In genomic region chr2L:855052-855547, dm6 we compare ENCODE assay signal across 1 fruit fly cellular context.
TF ChIP-seq lines count a peak whose summit lies in the region.

CG13949 (plus strand) TSS chr2L:855337.

TF ChIP-seq in whole organism, embryonic, 481 proteins besides CTCF, POLR2A, EP300 and RAD21 (continued from another document and continues in another):
- TF ChIP-seq ato (GFP tag; IDR thresholded peaks at IDR 0.05; lab: Robert Waterston, UW; ENCODE audit: partially characterized antibody) (no peak), CG15514 (GFP tag; optimal IDR thresholded peaks at IDR 0.05; lab: Kevin White, UChicago) (peak; percentile 70), Hand (GFP tag; optimal IDR thresholded peaks at IDR 0.05; lab: Kevin White, UChicago) (peak; percentile 60), CG12104 (GFP tag; optimal IDR thresholded peaks at IDR 0.05; lab: Kevin White, UChicago) (peak; percentile 31), CG17361 (GFP tag; IDR thresholded peaks at IDR 0.05; lab: Robert Waterston, UW) (peak; percentile 66; the same call in 2 of the 3 replicates), CG10267 (tag; optimal IDR thresholded peaks at IDR 0.05; lab: Kevin White, UChicago) (peak; percentile 72), dimm (GFP tag; IDR thresholded peaks at IDR 0.05; lab: Robert Waterston, UW) (no peak), tx (GFP tag; optimal IDR thresholded peaks at IDR 0.05; lab: Kevin White, UChicago) (peak; percentile 61), Aef1 (GFP tag; IDR thresholded peaks at IDR 0.05; lab: Robert Waterston, UW) (peak; percentile 82), CG3838 (GFP tag; optimal IDR thresholded peaks at IDR 0.05; lab: Kevin White, UChicago) (no peak), ATbp (GFP tag; optimal IDR thresholded peaks at IDR 0.05; lab: Kevin White, UChicago) (peak; percentile 37), pzg (GFP tag; optimal IDR thresholded peaks at IDR 0.05; lab: Kevin White, UChicago) (peak; percentile 55), Optix (GFP tag; IDR thresholded peaks at IDR 0.05; lab: Robert Waterston, UW) (no peak), onecut (GFP tag; IDR thresholded peaks at IDR 0.05; lab: Robert Waterston, UW) (no peak), Stat92E (GFP tag; optimal IDR thresholded peaks at IDR 0.05; lab: Kevin White, UChicago) (no peak), CG12659 (GFP tag; optimal IDR thresholded peaks at IDR 0.05; lab: Kevin White, UChicago) (peak; percentile 74), Dip3 (GFP tag; optimal IDR thresholded peaks at IDR 0.05; lab: Kevin White, UChicago) (peak; percentile 15), ci (GFP tag; IDR thresholded peaks at IDR 0.05; lab: Robert Waterston, UW) (peak; percentile 61), D19A (tag; optimal IDR thresholded peaks at IDR 0.05; lab: Kevin White, UChicago) (no peak), CG2875 (GFP tag; optimal IDR thresholded peaks at IDR 0.05; lab: Kevin White, UChicago) (peak; percentile 22), kni (GFP tag; optimal IDR thresholded peaks at IDR 0.05; lab: Kevin White, UChicago) (no peak), gt (GFP tag; IDR thresholded peaks at IDR 0.05; lab: Robert Waterston, UW) (no peak), CG10654 (GFP tag; optimal IDR thresholded peaks at IDR 0.05; lab: Kevin White, UChicago) (peak; percentile 26), tap (tag; optimal IDR thresholded peaks at IDR 0.05; lab: Kevin White, UChicago) (peak; percentile 28), fu2 (GFP tag; optimal IDR thresholded peaks at IDR 0.05; lab: Kevin White, UChicago) (peak; percentile 45), zf30C (GFP tag; optimal IDR thresholded peaks at IDR 0.05; lab: Kevin White, UChicago) (peak; percentile 85), CG5245 (GFP tag; optimal IDR thresholded peaks at IDR 0.05; lab: Kevin White, UChicago) (no peak), amos (GFP tag; IDR thresholded peaks at IDR 0.05; lab: Robert Waterston, UW; ENCODE audit: partially characterized antibody) (peak; percentile 56), NFAT (GFP tag; IDR thresholded peaks at IDR 0.05; lab: Robert Waterston, UW) (peak; percentile 79), Mrtf (GFP tag; IDR thresholded peaks at IDR 0.05; lab: Robert Waterston, UW) (peak; percentile 70; the same call in 2 of the 3 replicates), CG4282 (GFP tag; optimal IDR thresholded peaks at IDR 0.05; lab: Kevin White, UChicago) (peak; percentile 35), Spps (tag; optimal IDR thresholded peaks at IDR 0.05; lab: Kevin White, UChicago) (no peak), Max (GFP tag; optimal IDR thresholded peaks at IDR 0.05; lab: Kevin White, UChicago) (no peak), MESR4 (GFP tag; optimal IDR thresholded peaks at IDR 0.05; lab: Kevin White, UChicago) (no peak), Dip2 (GFP tag; IDR thresholded peaks at IDR 0.05; lab: Robert Waterston, UW) (no peak), caup (GFP tag; optimal IDR thresholded peaks at IDR 0.05; lab: Kevin White, UChicago; ENCODE audit: severe bottlenecking) (peak; percentile 53), CG14965 (GFP tag; optimal IDR thresholded peaks at IDR 0.05; lab: Kevin White, UChicago; ENCODE audit: borderline replicate concordance) (no peak), Asciz (GFP tag; optimal IDR thresholded peaks at IDR 0.05; lab: Kevin White, UChicago) (peak; percentile 32), CHES-1-like (GFP tag; optimal IDR thresholded peaks at IDR 0.05; lab: Kevin White, UChicago) (peak; percentile 33), CG2129 (GFP tag; IDR thresholded peaks at IDR 0.05; lab: Robert Waterston, UW; ENCODE audit: partially characterized antibody) (peak; percentile 26; the same call in 1 of the 2 replicates), CG8359 (GFP tag; optimal IDR thresholded peaks at IDR 0.05; lab: Kevin White, UChicago; ENCODE audit: borderline replicate concordance) (no peak), prd (optimal IDR thresholded peaks at IDR 0.05; lab: Kevin White, UChicago) (no peak), prd (GFP tag; IDR thresholded peaks at IDR 0.05; lab: Robert Waterston, UW) (peak; percentile 80), scrt (GFP tag; optimal IDR thresholded peaks at IDR 0.05; lab: Kevin White, UChicago) (peak; percentile 32), wek (GFP tag; optimal IDR thresholded peaks at IDR 0.05; lab: Kevin White, UChicago) (no peak), grn (GFP tag; optimal IDR thresholded peaks at IDR 0.05; lab: Kevin White, UChicago) (peak; percentile 56), CG14050 (GFP tag; IDR thresholded peaks at IDR 0.05; lab: Robert Waterston, UW) (peak; percentile 52; the same call in 2 of the 3 replicates), ase (GFP tag; IDR thresholded peaks at IDR 0.05; lab: Robert Waterston, UW) (peak; percentile 71; the same call in 2 of the 3 replicates), z (GFP tag; IDR thresholded peaks at IDR 0.05; lab: Robert Waterston, UW) (peak; percentile 60; the same call in 1 of the 3 replicates), Hr39 (optimal IDR thresholded peaks at IDR 0.05; lab: Kevin White, UChicago) (no peak), CG16813 (GFP tag; IDR thresholded peaks at IDR 0.05; lab: Robert Waterston, UW; ENCODE audit: partially characterized antibody) (peak; percentile 57), CG10959 (GFP tag; IDR thresholded peaks at IDR 0.05; lab: Robert Waterston, UW) (peak; percentile 99), Eip74EF (GFP tag; optimal IDR thresholded peaks at IDR 0.05; lab: Kevin White, UChicago) (peak in 1 of 2 experiments; percentile 27), kah (GFP tag; optimal IDR thresholded peaks at IDR 0.05; lab: Kevin White, UChicago) (peak; percentile 1), MTF-1 (GFP tag; optimal IDR thresholded peaks at IDR 0.05; lab: Kevin White, UChicago; ENCODE audit: borderline replicate concordance) (no peak), eve (GFP tag; optimal IDR thresholded peaks at IDR 0.05; lab: Kevin White, UChicago) (no peak), CG3281 (GFP tag; optimal IDR thresholded peaks at IDR 0.05; lab: Kevin White, UChicago) (peak; percentile 46), grau (tag; optimal IDR thresholded peaks at IDR 0.05; lab: Kevin White, UChicago) (peak; percentile 68), Hr51 (GFP tag; optimal IDR thresholded peaks at IDR 0.05; lab: Kevin White, UChicago) (peak in 1 of 2 experiments; percentile 63), CG12155 (GFP tag; optimal IDR thresholded peaks at IDR 0.05; lab: Kevin White, UChicago) (peak; percentile 69), gcm (GFP tag; optimal IDR thresholded peaks at IDR 0.05; lab: Kevin White, UChicago) (peak; percentile 64), jumu (GFP tag; optimal IDR thresholded peaks at IDR 0.05; lab: Kevin White, UChicago) (peak; percentile 28), CG4730 (GFP tag; IDR thresholded peaks at IDR 0.05; lab: Robert Waterston, UW) (peak; percentile 30; the same call in 1 of the 2 replicates), HLH54F (GFP tag; optimal IDR thresholded peaks at IDR 0.05; lab: Kevin White, UChicago) (peak; percentile 57), HLH4C (GFP tag; IDR thresholded peaks at IDR 0.05; lab: Robert Waterston, UW; ENCODE audit: partially characterized antibody) (0 out of 3 replicates have a peak, but pooled peaks have one; percentile 43), abd-A (tag; optimal IDR thresholded peaks at IDR 0.05; lab: Kevin White, UChicago) (no peak), her (GFP tag; optimal IDR thresholded peaks at IDR 0.05; lab: Kevin White, UChicago) (peak; percentile 58), CG1233 (GFP tag; optimal IDR thresholded peaks at IDR 0.05; lab: Kevin White, UChicago) (peak; percentile 46), Lpt (GFP tag; optimal IDR thresholded peaks at IDR 0.05; lab: Kevin White, UChicago) (no peak), Bteb2 (GFP tag; optimal IDR thresholded peaks at IDR 0.05; lab: Kevin White, UChicago) (peak; percentile 75), CG7963 (GFP tag; IDR thresholded peaks at IDR 0.05; lab: Robert Waterston, UW; ENCODE audit: partially characterized antibody) (no peak), stc (GFP tag; IDR thresholded peaks at IDR 0.05; lab: Robert Waterston, UW) (peak; percentile 76), bigmax (GFP tag; optimal IDR thresholded peaks at IDR 0.05; lab: Kevin White, UChicago) (no peak), ap (GFP tag; IDR thresholded peaks at IDR 0.05; lab: Robert Waterston, UW) (no peak), CG8765 (GFP tag; IDR thresholded peaks at IDR 0.05; lab: Robert Waterston, UW) (peak; percentile 49; the same call in 1 of the 2 replicates), CG4328 (GFP tag; optimal IDR thresholded peaks at IDR 0.05; lab: Kevin White, UChicago) (no peak), CG10462 (GFP tag; optimal IDR thresholded peaks at IDR 0.05; lab: Kevin White, UChicago) (peak; percentile 87), ERR (GFP tag; optimal IDR thresholded peaks at IDR 0.05; lab: Kevin White, UChicago) (no peak), zfh2 (GFP tag; optimal IDR thresholded peaks at IDR 0.05; lab: Kevin White, UChicago) (peak; percentile 57), gfzf (GFP tag; optimal IDR thresholded peaks at IDR 0.05; lab: Kevin White, UChicago) (peak; percentile 32), CG7357 (GFP tag; IDR thresholded peaks at IDR 0.05; lab: Robert Waterston, UW) (no peak), HHEX (GFP tag; optimal IDR thresholded peaks at IDR 0.05; lab: Kevin White, UChicago) (peak; percentile 10), fd96Cb (tag; optimal IDR thresholded peaks at IDR 0.05; lab: Kevin White, UChicago) (peak; percentile 27), Camta (GFP tag; optimal IDR thresholded peaks at IDR 0.05; lab: Kevin White, UChicago) (peak; percentile 4), br (optimal IDR thresholded peaks at IDR 0.05; lab: Kevin White, UChicago) (no peak), Dek (tag; optimal IDR thresholded peaks at IDR 0.05; lab: Kevin White, UChicago) (peak; percentile 68), gro (GFP tag; optimal IDR thresholded peaks at IDR 0.05; lab: Kevin White, UChicago) (peak; percentile 79), pita (GFP tag; optimal IDR thresholded peaks at IDR 0.05; lab: Kevin White, UChicago) (peak; percentile 47), CG4424 (GFP tag; optimal IDR thresholded peaks at IDR 0.05; lab: Kevin White, UChicago) (peak; percentile 44), pum (GFP tag; optimal IDR thresholded peaks at IDR 0.05; lab: Kevin White, UChicago) (peak; percentile 41), hbn (GFP tag; IDR thresholded peaks at IDR 0.05; lab: Robert Waterston, UW; ENCODE audit: partially characterized antibody) (peak; percentile 49; the same call in 1 of the 2 replicates), CG16863 (GFP tag; optimal IDR thresholded peaks at IDR 0.05; lab: Kevin White, UChicago) (peak; percentile 23), CG11456 (GFP tag; IDR thresholded peaks at IDR 0.05; lab: Robert Waterston, UW) (peak; percentile 87), CG7271 (tag; optimal IDR thresholded peaks at IDR 0.05; lab: Kevin White, UChicago) (no peak), CG13624 (GFP tag; optimal IDR thresholded peaks at IDR 0.05; lab: Kevin White, UChicago) (peak; percentile 64), Atf3 (GFP tag; optimal IDR thresholded peaks at IDR 0.05; lab: Kevin White, UChicago) (peak; percentile 8), fd102C (GFP tag; optimal IDR thresholded peaks at IDR 0.05; lab: Kevin White, UChicago) (no peak), HmgD (GFP tag; optimal IDR thresholded peaks at IDR 0.05; lab: Kevin White, UChicago) (peak; percentile 82), CG17385 (GFP tag; optimal IDR thresholded peaks at IDR 0.05; lab: Kevin White, UChicago) (peak; percentile 46), zen (tag; optimal IDR thresholded peaks at IDR 0.05; lab: Kevin White, UChicago) (peak; percentile 24), CG6654 (GFP tag; optimal IDR thresholded peaks at IDR 0.05; lab: Kevin White, UChicago) (no peak), gsb (GFP tag; IDR thresholded peaks at IDR 0.05; lab: Robert Waterston, UW) (peak; percentile 24; the same call in 1 of the 2 replicates), Trl (optimal IDR thresholded peaks at IDR 0.05; lab: Kevin White, UChicago) (no peak), Trl (GFP tag; optimal IDR thresholded peaks at IDR 0.05; lab: Kevin White, UChicago) (peak; percentile 60), CG10321 (GFP tag; IDR thresholded peaks at IDR 0.05; lab: Robert Waterston, UW) (no peak; the same call in 1 of the 2 replicates), Vsx1 (GFP tag; optimal IDR thresholded peaks at IDR 0.05; lab: Kevin White, UChicago) (no peak), NfI (GFP tag; optimal IDR thresholded peaks at IDR 0.05; lab: Kevin White, UChicago) (peak; percentile 62), tin (GFP tag; optimal IDR thresholded peaks at IDR 0.05; lab: Kevin White, UChicago) (peak; percentile 47), CG2202 (tag; optimal IDR thresholded peaks at IDR 0.05; lab: Kevin White, UChicago) (peak; percentile 11), stwl (tag; optimal IDR thresholded peaks at IDR 0.05; lab: Kevin White, UChicago) (peak; percentile 64), schlank (tag; optimal IDR thresholded peaks at IDR 0.05; lab: Kevin White, UChicago) (no peak), chinmo (GFP tag; IDR thresholded peaks at IDR 0.05; lab: Robert Waterston, UW; ENCODE audit: partially characterized antibody) (no peak), sqz (GFP tag; optimal IDR thresholded peaks at IDR 0.05; lab: Kevin White, UChicago) (no peak), h (optimal IDR thresholded peaks at IDR 0.05; lab: Kevin White, UChicago) (no peak), ssp (GFP tag; IDR thresholded peaks at IDR 0.05; lab: Robert Waterston, UW) (peak; percentile 47), fru (optimal IDR thresholded peaks at IDR 0.05; lab: Kevin White, UChicago) (no peak), Oaz (GFP tag; IDR thresholded peaks at IDR 0.05; lab: Robert Waterston, UW) (no peak), CG15696 (tag; optimal IDR thresholded peaks at IDR 0.05; lab: Kevin White, UChicago) (peak; percentile 15), Dref (GFP tag; IDR thresholded peaks at IDR 0.05; lab: Robert Waterston, UW) (peak; percentile 39; the same call in 1 of the 2 replicates), sim (GFP tag; IDR thresholded peaks at IDR 0.05; lab: Robert Waterston, UW) (no peak), CG11093 (GFP tag; IDR thresholded peaks at IDR 0.05; lab: Robert Waterston, UW) (no peak), CG15073 (GFP tag; optimal IDR thresholded peaks at IDR 0.05; lab: Kevin White, UChicago) (no peak), CG12769 (tag; optimal IDR thresholded peaks at IDR 0.05; lab: Kevin White, UChicago) (peak; percentile 38), disco-r (GFP tag; optimal IDR thresholded peaks at IDR 0.05; lab: Kevin White, UChicago) (peak; percentile 47), CG18262 (tag; optimal IDR thresholded peaks at IDR 0.05; lab: Kevin White, UChicago) (peak; percentile 59), exex (tag; optimal IDR thresholded peaks at IDR 0.05; lab: Kevin White, UChicago) (peak; percentile 98), ems (GFP tag; optimal IDR thresholded peaks at IDR 0.05; lab: Kevin White, UChicago) (peak; percentile 31), Opbp (GFP tag; IDR thresholded peaks at IDR 0.05; lab: Robert Waterston, UW; ENCODE audit: partially characterized antibody) (peak; percentile 63), gsb-n (tag; optimal IDR thresholded peaks at IDR 0.05; lab: Kevin White, UChicago) (peak; percentile 38), eyg (GFP tag; optimal IDR thresholded peaks at IDR 0.05; lab: Kevin White, UChicago) (no peak)
